Worm (Caenorhabditis elegans): ENCODE measurements around the gene C25H3.1.

C25H3.1 gene

DNA sequence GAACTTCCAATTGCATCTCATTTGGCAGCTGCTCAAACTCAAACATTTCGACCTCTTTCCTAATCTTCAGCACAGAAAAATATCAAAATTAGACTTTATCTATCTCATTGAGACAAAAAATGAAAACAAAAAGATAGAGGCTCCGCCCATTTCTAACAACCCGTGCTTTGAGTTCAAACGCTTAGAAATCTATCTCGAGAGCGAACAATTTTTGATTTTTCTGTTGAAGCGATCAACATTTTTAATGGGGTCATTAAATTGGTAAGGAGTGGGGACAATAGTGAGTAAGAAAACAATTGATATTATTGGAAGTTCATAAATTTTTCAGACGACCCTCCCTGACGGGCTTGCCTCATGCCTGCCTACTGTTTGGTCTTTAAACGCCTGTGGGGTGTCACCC is at the start of gene C25H3.1, which contains the start of gene C25H3.10:
Gene C25H3.1 (plus strand): TSS at position 203 of the 400 bp plus-strand sequence.
Gene C25H3.10 (minus strand): TSS at position 101 of the 400 bp plus-strand sequence.
- peak; percentile 33 for TF ChIP-seq snu-23 (GFP tag; optimal IDR thresholded peaks at IDR 0.05)
- peak; percentile 57 for TF ChIP-seq snpc-4 (tag; optimal IDR thresholded peaks at IDR 0.05)
- peak; percentile 19 for TF ChIP-seq nhr-20 (tag; optimal IDR thresholded peaks at IDR 0.05)
- TF ChIP-seq pax-3 (tag; optimal IDR thresholded peaks at IDR 0.05): no peak
- peak; percentile 20 for TF ChIP-seq blmp-1 (tag; optimal IDR thresholded peaks at IDR 0.05)
- peak; percentile 10 for TF ChIP-seq nhr-19 (GFP tag; conservative IDR thresholded peaks at IDR 0.05)
- TF ChIP-seq lin-14 (GFP tag; optimal IDR thresholded peaks at IDR 0.05): peak; percentile 6
- TF ChIP-seq nhr-12 (tag; optimal IDR thresholded peaks at IDR 0.05): no peak
- peak; percentile 44 for TF ChIP-seq rnt-1 (tag; optimal IDR thresholded peaks at IDR 0.05)
- peak; percentile 2 to 4 for TF ChIP-seq lsy-2 (tag; optimal IDR thresholded peaks at IDR 0.05)
- TF ChIP-seq nhr-71 (tag; optimal IDR thresholded peaks at IDR 0.05): peak; percentile 39
- no peak for TF ChIP-seq egl-27 (tag; optimal IDR thresholded peaks at IDR 0.05)
- no peak for TF ChIP-seq ceh-63 (GFP tag; optimal IDR thresholded peaks at IDR 0.05)

DNA sequence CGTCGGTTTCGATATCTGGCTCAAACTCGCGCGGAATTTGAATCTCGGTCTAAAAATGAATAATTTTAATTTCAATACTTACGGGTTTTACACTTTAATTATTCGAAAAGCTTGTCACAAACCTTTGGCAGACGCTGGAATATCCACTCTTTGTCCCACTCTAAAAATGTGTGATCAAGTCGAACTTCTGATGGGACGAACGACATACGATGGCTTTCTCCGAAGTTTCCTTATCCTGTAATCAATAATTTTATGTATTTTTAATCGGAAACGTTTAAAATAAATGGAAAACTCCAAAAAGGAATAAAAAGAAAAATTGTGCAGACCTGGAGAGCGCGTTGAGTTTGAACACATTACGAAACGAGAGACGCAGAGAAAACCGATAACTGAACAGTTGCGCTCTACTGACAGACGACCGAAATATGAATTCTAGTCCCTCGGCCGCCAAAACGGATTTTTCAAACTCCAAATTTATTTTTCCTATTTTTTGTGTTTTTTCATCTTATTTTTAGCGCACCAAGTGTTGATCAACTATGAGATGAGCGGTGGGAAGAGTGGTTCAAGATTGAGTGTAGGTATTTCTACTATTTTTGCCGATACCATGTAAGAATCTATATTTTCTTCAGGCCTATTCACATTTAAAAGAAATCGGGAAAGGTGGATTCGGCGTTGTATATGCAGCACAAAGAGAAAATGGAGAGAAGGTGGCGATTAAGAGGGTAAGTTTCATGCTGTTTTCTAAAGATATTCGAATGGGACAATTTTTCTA is 49.5 kb upstream of the C25H3.1 start, which contains the start of the genes sam-4, F59E12.17 and zyg-1:
Gene sam-4 (minus strand): TSS at position 51 of the 769 bp plus-strand sequence.
Gene F59E12.17 (minus strand): TSS at position 235 of the 769 bp plus-strand sequence.
Gene zyg-1 (plus strand): TSS at position 513 of the 769 bp plus-strand sequence.
- peak; percentile 50 for TF ChIP-seq nhr-47 (tag; optimal IDR thresholded peaks at IDR 0.05)
- TF ChIP-seq C16A3.4 (tag; optimal IDR thresholded peaks at IDR 0.05): peak; percentile 85
- TF ChIP-seq unc-30 (tag; optimal IDR thresholded peaks at IDR 0.05): no peak
- no peak for TF ChIP-seq Y116A8C.19 (tag; optimal IDR thresholded peaks at IDR 0.05; ENCODE audit: borderline replicate concordance)
- no peak for TF ChIP-seq aly-2 (tag; optimal IDR thresholded peaks at IDR 0.05)
- TF ChIP-seq ceh-82 (tag; optimal IDR thresholded peaks at IDR 0.05): peak; percentile 8 to 84 (median 37)
- TF ChIP-seq skn-1 (tag; optimal IDR thresholded peaks at IDR 0.05): peak; percentile 81
- peak; percentile 80 to 90 for TF ChIP-seq lin-35 (GFP tag; optimal IDR thresholded peaks at IDR 0.05)
- no peak for TF ChIP-seq sptf-1 (tag; optimal IDR thresholded peaks at IDR 0.05)
- TF ChIP-seq tlp-1 (tag; optimal IDR thresholded peaks at IDR 0.05): no peak
- peak; percentile 77 for TF ChIP-seq lir-3 (tag; optimal IDR thresholded peaks at IDR 0.05; ENCODE audit: poor library complexity)
- TF ChIP-seq unc-86 (tag; optimal IDR thresholded peaks at IDR 0.05): peak; percentile 12
- TF ChIP-seq sox-4 (tag; optimal IDR thresholded peaks at IDR 0.05): no peak
- peak; percentile 57 for TF ChIP-seq ceh-90 (tag; optimal IDR thresholded peaks at IDR 0.05)
- peak; percentile 74 for TF ChIP-seq nhr-85 (tag)
- TF ChIP-seq elt-2 (tag; optimal IDR thresholded peaks at IDR 0.05): no peak
- peak in 1 of 2 experiments; percentile 35 for TF ChIP-seq mdl-1 (tag; optimal IDR thresholded peaks at IDR 0.05)
- TF ChIP-seq snpc-4 (tag; optimal IDR thresholded peaks at IDR 0.05): peak; percentile 53
- no peak for TF ChIP-seq unc-62 (GFP tag; optimal IDR thresholded peaks at IDR 0.05)
- peak; percentile 57 for TF ChIP-seq F16B12.6 (tag; optimal IDR thresholded peaks at IDR 0.05)
- TF ChIP-seq nhr-19 (GFP tag; conservative IDR thresholded peaks at IDR 0.05): 0 out of 2 replicates have a peak, but pooled peaks have one; percentile 20
- TF ChIP-seq nhr-12 (tag; optimal IDR thresholded peaks at IDR 0.05): no peak
- TF ChIP-seq alr-1 (tag; optimal IDR thresholded peaks at IDR 0.05; ENCODE audit: borderline replicate concordance): no peak
- TF ChIP-seq fos-1 (tag; optimal IDR thresholded peaks at IDR 0.05): no peak
- TF ChIP-seq snu-23 (GFP tag; optimal IDR thresholded peaks at IDR 0.05): peak; percentile 68
- peak; percentile 18 for TF ChIP-seq nhr-90 (tag; optimal IDR thresholded peaks at IDR 0.05; ENCODE audit: poor library complexity)
- peak; percentile 78 to 83 for TF ChIP-seq efl-1 (optimal IDR thresholded peaks at IDR 0.05)
- TF ChIP-seq efl-1 (GFP tag; optimal IDR thresholded peaks at IDR 0.05 in 1 of 2): peak; percentile 85 to 98
- TF ChIP-seq lin-39 (tag; optimal IDR thresholded peaks at IDR 0.05): no peak
- TF ChIP-seq fkh-4 (tag; optimal IDR thresholded peaks at IDR 0.05; ENCODE audit: borderline replicate concordance): no peak
- no peak for TF ChIP-seq mef-2 (tag; optimal IDR thresholded peaks at IDR 0.05)
- peak; percentile 56 to 86 for TF ChIP-seq lsy-2 (tag; optimal IDR thresholded peaks at IDR 0.05)
- TF ChIP-seq ceh-63 (GFP tag; optimal IDR thresholded peaks at IDR 0.05): no peak
- TF ChIP-seq aha-1 (tag; optimal IDR thresholded peaks at IDR 0.05): no peak
- no peak for TF ChIP-seq ceh-88 (GFP tag; IDR thresholded peaks at IDR 0.05)
- peak; percentile 65 for TF ChIP-seq mep-1 (tag; optimal IDR thresholded peaks at IDR 0.05)
- TF ChIP-seq nhr-237 (tag; optimal IDR thresholded peaks at IDR 0.05): no peak
- peak; percentile 61 for TF ChIP-seq nhr-20 (tag; optimal IDR thresholded peaks at IDR 0.05)
- no peak for TF ChIP-seq egl-27 (tag; optimal IDR thresholded peaks at IDR 0.05)
- no peak for TF ChIP-seq C04F5.9 (tag; optimal IDR thresholded peaks at IDR 0.05)
- no peak for TF ChIP-seq pax-3 (tag; optimal IDR thresholded peaks at IDR 0.05)
- TF ChIP-seq isw-1 (GFP tag; IDR thresholded peaks at IDR 0.05): peak; percentile 41
- TF ChIP-seq hpl-2 (GFP tag; optimal IDR thresholded peaks at IDR 0.05): peak; percentile 42
- TF ChIP-seq ztf-4 (tag; optimal IDR thresholded peaks at IDR 0.05): no peak
